Worm (Caenorhabditis elegans) whole organism, L3 larva: ENCODE results near the gene F47G3.1.

Source experiments
- R02D3.7 ChIP-seq: fragments of 150-350 bp; optimal IDR thresholded peaks from 2 replicates; lab custom pipeline; 2014; ENCODE audit warnings: missing biosample characterization, missing genetic modification characterization
- aly-2 ChIP-seq: fragments of 150-350 bp; optimal IDR thresholded peaks from 2 replicates; lab custom pipeline; 2014; ENCODE audit warnings: missing biosample characterization, missing genetic modification characterization
- ceh-16 ChIP-seq: sonication (generic microtip); optimal IDR thresholded peaks from 2 replicates; lab custom pipeline; 2017; ENCODE audit warnings: missing biosample characterization, missing genetic modification characterization
- ceh-28 ChIP-seq: fragments of 150-350 bp; optimal IDR thresholded peaks from 2 replicates; lab custom pipeline; 2014; ENCODE audit warnings: missing biosample characterization, missing genetic modification reagents, missing genetic modification characterization
- ceh-82 ChIP-seq: fragments of 150-350 bp; optimal IDR thresholded peaks from 2 replicates; lab custom pipeline; 2014; ENCODE audit warnings: missing biosample characterization, missing genetic modification characterization
- daf-12 ChIP-seq: fragments of 150-350 bp; optimal IDR thresholded peaks from 2 replicates; lab custom pipeline; 2014; ENCODE audit warnings: missing biosample characterization, missing genetic modification reagents, missing genetic modification characterization
- egl-27 ChIP-seq: sonication (generic microtip); optimal IDR thresholded peaks from 4 replicates; lab custom pipeline; 2017; ENCODE audit warnings: missing biosample characterization, missing genetic modification reagents, missing genetic modification characterization
- elt-1 ChIP-seq: fragments of 150-350 bp; optimal IDR thresholded peaks from 2 replicates; lab custom pipeline; 2014; ENCODE audit warnings: missing biosample characterization, missing genetic modification characterization
- elt-2 ChIP-seq: sonication (generic microtip); optimal IDR thresholded peaks from 2 replicates; lab custom pipeline; 2016; ENCODE audit warnings: missing genetic modification reagents, mild to moderate bottlenecking, missing genetic modification characterization, missing compliant biosample characterization
- elt-3 ChIP-seq, 3 experiments: fragments of 150-350 bp in 1 of 3; sonication (generic microtip) in 2 of 3; optimal IDR thresholded peaks; 2 replicates in 2 of 3; 4 replicates in 1 of 3; lab custom pipeline; 2014 to 2017; ENCODE audit warnings: missing biosample characterization in 3 of 3, missing genetic modification characterization in 3 of 3
- eor-1 ChIP-seq, 2 experiments: fragments of 150-350 bp; optimal IDR thresholded peaks; 2 replicates each; lab custom pipeline; 2014 to 2018; ENCODE audit warnings: missing biosample characterization in 2 of 2, missing genetic modification characterization in 2 of 2
- fkh-10 ChIP-seq: sonication (generic microtip); optimal IDR thresholded peaks from 2 replicates; lab custom pipeline; 2017; ENCODE audit warnings: missing biosample characterization, missing genetic modification reagents, missing genetic modification characterization
- fkh-2 ChIP-seq: fragments of 150-350 bp; optimal IDR thresholded peaks from 2 replicates; lab custom pipeline; 2014; ENCODE audit warnings: missing biosample characterization, missing genetic modification reagents, missing genetic modification characterization
- fos-1 ChIP-seq: fragments of 150-350 bp; optimal IDR thresholded peaks from 2 replicates; lab custom pipeline; 2014; ENCODE audit warnings: missing biosample characterization, missing genetic modification characterization
- hmg-11 ChIP-seq: sonication (generic microtip); optimal IDR thresholded peaks from 2 replicates; lab custom pipeline; 2016; ENCODE audit warnings: missing genetic modification characterization, missing compliant biosample characterization
- jun-1 ChIP-seq: fragments of 150-350 bp; optimal IDR thresholded peaks from 2 replicates; lab custom pipeline; 2014; ENCODE audit warnings: missing biosample characterization, missing genetic modification reagents, missing genetic modification characterization
- lin-39 ChIP-seq: fragments of 150-350 bp; optimal IDR thresholded peaks from 2 replicates; lab custom pipeline; 2018; ENCODE audit warnings: missing biosample characterization, missing genetic modification reagents, missing genetic modification characterization
- lsy-12 ChIP-seq: sonication (generic microtip); optimal IDR thresholded peaks from 2 replicates; lab custom pipeline; 2016; ENCODE audit warnings: mild to moderate bottlenecking, missing genetic modification characterization, missing compliant biosample characterization
- mdl-1 ChIP-seq: fragments of 150-350 bp; optimal IDR thresholded peaks from 2 replicates; lab custom pipeline; 2014; ENCODE audit warnings: missing biosample characterization, missing genetic modification characterization
- mml-1 ChIP-seq: fragments of 150-350 bp; sonication (generic microtip); optimal IDR thresholded peaks from 3 replicates; lab custom pipeline; 2014; ENCODE audit warnings: missing biosample characterization, missing genetic modification characterization
- nfya-1 ChIP-seq: sonication (generic microtip); optimal IDR thresholded peaks from 2 replicates; lab custom pipeline; 2017; ENCODE audit warnings: missing genetic modification characterization, mild to moderate bottlenecking, missing compliant biosample characterization, antibody characterized with exemption, moderate library complexity; ENCODE audit not compliant: insufficient read depth
- nhr-11 ChIP-seq: fragments of 150-350 bp; optimal IDR thresholded peaks from 2 replicates; lab custom pipeline; 2014; ENCODE audit warnings: missing biosample characterization, missing genetic modification characterization
- nhr-12 ChIP-seq: fragments of 150-350 bp; optimal IDR thresholded peaks from 2 replicates; lab custom pipeline; 2014; ENCODE audit warnings: missing biosample characterization, missing genetic modification characterization
- nhr-23 ChIP-seq: fragments of 150-350 bp; optimal IDR thresholded peaks from 2 replicates; lab custom pipeline; 2014; ENCODE audit warnings: missing biosample characterization, missing genetic modification reagents, missing genetic modification characterization
- nhr-237 ChIP-seq: fragments of 150-350 bp; optimal IDR thresholded peaks from 2 replicates; lab custom pipeline; 2014; ENCODE audit warnings: missing biosample characterization, missing genetic modification characterization
- nhr-25 ChIP-seq: sonication (generic microtip); optimal IDR thresholded peaks from 2 replicates; lab custom pipeline; 2017; ENCODE audit warnings: missing biosample characterization, missing genetic modification characterization
- nhr-43 ChIP-seq: sonication (generic microtip); optimal IDR thresholded peaks from 2 replicates; lab custom pipeline; 2016; ENCODE audit warnings: mild to moderate bottlenecking, missing genetic modification characterization, missing compliant biosample characterization; ENCODE audit not compliant: poor library complexity, severe bottlenecking
- nhr-67 ChIP-seq: fragments of 150-350 bp; optimal IDR thresholded peaks from 2 replicates; lab custom pipeline; 2014; ENCODE audit warnings: missing biosample characterization, missing genetic modification characterization
- nhr-76 ChIP-seq: fragments of 150-350 bp; sonication (generic microtip); optimal IDR thresholded peaks from 5 replicates; lab custom pipeline; 2014; ENCODE audit warnings: missing biosample characterization, missing genetic modification characterization
- pha-4 ChIP-seq: fragments of 150-350 bp; optimal IDR thresholded peaks from 2 replicates; lab custom pipeline; 2014; ENCODE audit warnings: missing biosample characterization, missing genetic modification reagents, missing genetic modification characterization
- pqm-1 ChIP-seq: fragments of 150-350 bp; optimal IDR thresholded peaks from 2 replicates; lab custom pipeline; 2017; ENCODE audit warnings: missing biosample characterization, missing genetic modification characterization, inconsistent platforms
- skn-1 ChIP-seq: fragments of 150-350 bp; optimal IDR thresholded peaks from 2 replicates; lab custom pipeline; 2014; ENCODE audit warnings: missing biosample characterization, missing genetic modification characterization
- snpc-4 ChIP-seq: fragments of 150-350 bp; optimal IDR thresholded peaks from 2 replicates; lab custom pipeline; 2014; ENCODE audit warnings: missing biosample characterization, missing genetic modification characterization
- tbx-2 ChIP-seq: sonication (generic microtip); optimal IDR thresholded peaks from 2 replicates; lab custom pipeline; 2016; ENCODE audit warnings: mild to moderate bottlenecking, missing genetic modification characterization, missing compliant biosample characterization
- unc-39 ChIP-seq: sonication (generic microtip); optimal IDR thresholded peaks from 4 replicates; lab custom pipeline; 2017; ENCODE audit warnings: missing biosample characterization, missing genetic modification characterization
- unc-62 ChIP-seq: fragments of 150-350 bp; sonication (generic microtip); optimal IDR thresholded peaks from 4 replicates; lab custom pipeline; 2014; ENCODE audit warnings: missing biosample characterization, missing genetic modification reagents, missing genetic modification characterization
- zag-1 ChIP-seq: fragments of 150-350 bp; optimal IDR thresholded peaks from 2 replicates; lab custom pipeline; 2014; ENCODE audit warnings: missing biosample characterization, missing genetic modification characterization

The F47G3.1 gene

DNA sequence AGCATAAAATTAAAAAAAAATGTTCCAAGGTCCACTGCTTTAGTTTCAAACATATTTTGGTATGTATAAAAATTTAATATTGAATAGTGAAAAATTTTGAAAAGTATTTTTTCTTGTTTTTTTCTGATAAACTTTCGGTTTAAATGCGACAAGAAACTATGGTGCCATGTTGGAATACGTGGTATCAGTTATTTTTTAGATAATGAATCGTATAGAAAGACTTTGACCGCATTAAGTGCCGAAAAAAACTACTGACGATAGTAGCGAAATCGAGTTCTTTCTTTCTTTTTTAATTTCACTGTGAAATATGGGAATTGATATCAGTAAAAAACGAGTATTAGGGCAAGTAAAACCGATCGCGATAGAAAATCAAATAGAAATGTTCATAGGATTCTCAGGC lies 19.7 kb upstream of the F47G3.1 start, which contains the start of gene T24D8.6:
T24D8.6 (minus strand) TSS at position 101 of the 400 bp plus-strand sequence.
- TF ChIP-seq nhr-11 (tag; lab: Kevin White, UChicago) = no peak
- no peak for TF ChIP-seq nhr-43 (tag; lab: Kevin White, UChicago)
- no peak for TF ChIP-seq elt-2
- no peak for TF ChIP-seq fkh-10 (GFP tag; lab: Kevin White, UChicago)
- TF ChIP-seq zag-1 (tag; lab: Kevin White, UChicago) = no peak
- TF ChIP-seq ceh-82 (tag; lab: Kevin White, UChicago) = no peak
- TF ChIP-seq tbx-2 (tag; lab: Kevin White, UChicago) = no peak
- TF ChIP-seq nhr-23 = no peak
- TF ChIP-seq fos-1 (tag; lab: Kevin White, UChicago) = no peak
- no peak for TF ChIP-seq eor-1 (tag; optimal IDR thresholded peaks at IDR 0.05; lab: Kevin White, UChicago)
- TF ChIP-seq mdl-1 (tag; lab: Kevin White, UChicago) = no peak
- no peak for TF ChIP-seq elt-1 (tag; lab: Kevin White, UChicago)

DNA sequence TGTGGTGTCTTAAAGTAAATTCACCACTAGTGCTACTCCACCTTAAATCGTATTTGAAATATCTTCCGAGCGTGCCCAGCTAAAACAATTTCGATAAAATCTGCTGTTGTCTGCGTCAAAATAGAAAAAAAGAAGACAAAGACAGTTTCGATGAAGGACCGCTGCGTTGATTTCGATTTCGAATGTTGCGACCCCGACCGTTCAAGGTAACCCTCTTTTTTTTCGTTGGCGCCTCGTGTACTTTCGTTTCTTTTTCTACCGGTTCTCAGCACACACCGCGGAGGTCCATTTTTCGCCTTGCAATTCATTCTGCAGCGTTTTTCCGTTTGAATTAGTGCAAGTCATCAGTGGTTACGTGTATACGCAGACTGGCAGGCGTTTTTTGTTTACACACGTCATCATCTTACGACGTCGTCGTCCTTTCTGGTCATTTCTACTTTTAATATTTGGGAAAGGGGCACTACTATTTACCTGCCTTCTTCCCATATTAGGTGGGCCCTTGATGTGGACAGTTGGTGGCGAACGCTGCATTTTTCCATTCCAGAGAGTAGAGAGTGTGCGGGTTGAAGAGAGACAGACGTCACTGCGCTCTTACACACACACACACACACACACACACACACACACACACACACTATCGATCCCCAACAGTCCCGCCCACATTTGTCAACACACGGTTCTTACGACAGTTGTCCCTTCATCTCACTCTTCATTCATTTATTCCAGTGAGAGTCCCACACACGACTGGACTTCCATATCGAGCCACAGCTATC lies 17.3 kb upstream of the F47G3.1 start:
- peak; percentile 20 for TF ChIP-seq snpc-4
- TF ChIP-seq daf-12 (tag; lab: Kevin White, UChicago) = no peak
- no peak for TF ChIP-seq nhr-237 (tag; lab: Kevin White, UChicago)
- TF ChIP-seq egl-27 (tag; lab: Kevin White, UChicago) = no peak
- peak; percentile 5 for TF ChIP-seq jun-1 (tag; lab: Kevin White, UChicago)
- TF ChIP-seq ceh-82 (tag; lab: Kevin White, UChicago) = no peak
- no peak for TF ChIP-seq nhr-76 (tag; lab: Kevin White, UChicago)
- TF ChIP-seq nhr-67 (tag; lab: Kevin White, UChicago) = no peak
- no peak for TF ChIP-seq lsy-12 (tag; lab: Kevin White, UChicago)
- TF ChIP-seq nhr-12 (tag; lab: Kevin White, UChicago) = no peak
- no peak for TF ChIP-seq mml-1 (tag; lab: Kevin White, UChicago)
- TF ChIP-seq elt-2 = no peak
- TF ChIP-seq unc-39 = no peak
- TF ChIP-seq pha-4 (tag; lab: Kevin White, UChicago) = peak; percentile 79
- TF ChIP-seq fkh-2 = no peak
- no peak for TF ChIP-seq nhr-11 (tag; lab: Kevin White, UChicago)
- no peak for TF ChIP-seq ceh-16
- no peak for TF ChIP-seq tbx-2 (tag; lab: Kevin White, UChicago)
- no peak for TF ChIP-seq elt-3 (tag; optimal IDR thresholded peaks at IDR 0.05; lab: Kevin White, UChicago)
- no peak for TF ChIP-seq nfya-1 (tag; lab: Kevin White, UChicago)
- TF ChIP-seq fkh-10 (GFP tag; lab: Kevin White, UChicago) = no peak
- TF ChIP-seq R02D3.7 (tag; lab: Kevin White, UChicago) = no peak
- peak; percentile 80 for TF ChIP-seq nhr-25 (tag; lab: Kevin White, UChicago)
- no peak for TF ChIP-seq skn-1 (tag; lab: Kevin White, UChicago)
- TF ChIP-seq ceh-28 (tag; lab: Kevin White, UChicago) = peak; percentile 11
- no peak for TF ChIP-seq hmg-11
- TF ChIP-seq mdl-1 (tag; lab: Kevin White, UChicago) = no peak
- no peak for TF ChIP-seq unc-62 (GFP tag; lab: Kevin White, UChicago)

DNA sequence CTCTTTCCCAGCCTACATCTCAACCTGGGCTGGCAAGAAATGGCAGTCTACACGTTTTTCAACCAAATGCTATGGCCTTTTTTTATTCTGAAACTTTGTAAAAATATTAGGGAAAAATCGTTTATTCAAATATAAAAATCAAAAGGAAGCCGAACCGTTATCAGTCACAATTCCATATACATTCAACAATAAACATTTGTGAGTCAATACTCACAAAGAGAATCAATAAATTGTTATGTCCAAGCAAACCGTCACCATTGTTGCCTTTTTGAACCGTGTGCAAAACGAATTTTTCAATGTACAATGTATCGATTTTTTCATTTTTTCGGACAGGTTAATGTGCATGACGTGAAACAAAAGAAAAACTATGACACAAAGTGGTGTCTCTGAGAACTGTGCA lies 16.5 kb upstream of the F47G3.1 start:
- TF ChIP-seq pqm-1 (tag; lab: Kevin White, UChicago) (peak; percentile 66), mdl-1 (tag; lab: Kevin White, UChicago) (no peak), aly-2 (tag; lab: Kevin White, UChicago) (no peak), elt-2 (peak; percentile 27), pha-4 (tag; lab: Kevin White, UChicago) (peak; percentile 70), daf-12 (tag; lab: Kevin White, UChicago) (no peak), lin-39 (tag; lab: Kevin White, UChicago) (no peak), unc-39 (no peak)
